Worm (Caenorhabditis elegans): ENCODE data around the gene K10D6.3.
A peak's percentile ranks its signal among the peaks of the same experiment; 100 is the strongest.

K10D6.3 gene

DNA sequence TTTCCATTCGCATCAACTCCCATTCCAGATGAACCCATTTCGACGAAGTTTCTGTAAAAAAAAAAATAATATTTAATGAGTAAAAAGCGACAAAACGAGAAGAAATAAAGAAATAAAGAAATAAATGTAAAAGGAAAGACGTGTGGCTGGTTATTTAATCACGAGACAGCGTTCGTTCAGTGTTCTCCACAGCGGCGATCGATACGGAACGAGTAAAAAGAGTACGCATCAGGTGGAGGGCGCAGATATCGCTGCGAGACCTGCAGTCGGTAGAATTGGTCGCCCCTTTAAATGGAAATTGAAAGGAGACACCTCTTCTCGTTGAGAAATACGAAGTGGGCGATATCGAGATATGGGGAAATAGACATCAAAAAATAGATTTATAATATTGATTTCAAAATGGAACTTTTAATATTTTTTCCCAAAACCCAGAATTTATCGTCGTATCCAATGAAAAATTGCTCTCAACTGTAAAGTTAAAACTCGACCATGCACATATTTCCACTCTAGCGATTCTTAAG lies 28.3 kb downstream of the K10D6.3 start, which contains the start of gene pqn-70 (continued):
- TF ChIP-seq ceh-9 (tag; optimal IDR thresholded peaks at IDR 0.05) (no peak), tbx-2 (tag; optimal IDR thresholded peaks at IDR 0.05) (peak; percentile 45), ceh-82 (tag; optimal IDR thresholded peaks at IDR 0.05) (peak; percentile 73), R02D3.7 (tag; optimal IDR thresholded peaks at IDR 0.05) (peak; percentile 53), snpc-4 (tag; optimal IDR thresholded peaks at IDR 0.05) (peak; percentile 87), nhr-12 (tag; optimal IDR thresholded peaks at IDR 0.05) (no peak), mdl-1 (tag; optimal IDR thresholded peaks at IDR 0.05) (peak; percentile 19), ceh-16 (tag; optimal IDR thresholded peaks at IDR 0.05) (no peak)

DNA sequence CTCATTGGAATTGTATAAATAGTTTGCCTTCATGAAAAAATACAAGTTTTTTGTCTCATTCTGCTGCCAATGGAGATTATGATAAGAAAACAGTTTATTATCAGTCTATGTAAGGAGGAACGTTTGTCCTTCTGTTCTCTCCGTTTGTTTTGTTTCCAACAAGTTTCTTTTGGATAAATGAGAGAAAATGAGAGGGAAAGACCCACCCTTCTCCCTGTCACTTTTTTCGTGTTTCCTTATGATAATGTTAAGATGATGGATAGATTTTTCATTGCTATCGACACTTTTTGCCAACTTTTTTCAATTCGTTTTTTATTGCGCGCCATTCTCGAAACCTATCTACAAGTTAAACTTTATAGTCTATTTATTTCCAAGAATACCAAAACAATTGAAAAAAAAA lies 30.8 kb downstream of the K10D6.3 start:
- no peak for TF ChIP-seq fkh-10 (GFP tag; optimal IDR thresholded peaks at IDR 0.05)
- TF ChIP-seq elt-2 (tag; optimal IDR thresholded peaks at IDR 0.05): no peak
- TF ChIP-seq pqm-1 (tag; optimal IDR thresholded peaks at IDR 0.05): no peak
- peak; percentile 30 for TF ChIP-seq nhr-43 (tag; optimal IDR thresholded peaks at IDR 0.05; ENCODE audit: poor library complexity, severe bottlenecking)
- TF ChIP-seq fkh-2 (tag; optimal IDR thresholded peaks at IDR 0.05): no peak

ce11 chrV:11234350-11234749 lies 33.9 kb downstream of the K10D6.3 start, which contains the start of gene T19B10.5:
Gene T19B10.5 (plus strand): TSS chrV:11234650.
- TF ChIP-seq ama-1 (optimal IDR thresholded peaks at IDR 0.05) (no peak), ceh-16 (tag; optimal IDR thresholded peaks at IDR 0.05) (no peak), nhr-237 (tag; optimal IDR thresholded peaks at IDR 0.05) (no peak), egl-27 (tag; optimal IDR thresholded peaks at IDR 0.05) (no peak), ZK546.5 (tag; optimal IDR thresholded peaks at IDR 0.05) (no peak), unc-39 (tag; optimal IDR thresholded peaks at IDR 0.05) (no peak), ceh-28 (tag; optimal IDR thresholded peaks at IDR 0.05) (no peak), ceh-9 (tag; optimal IDR thresholded peaks at IDR 0.05) (no peak), lin-39 (tag; optimal IDR thresholded peaks at IDR 0.05) (no peak), snpc-4 (tag; optimal IDR thresholded peaks at IDR 0.05) (no peak), zag-1 (tag; optimal IDR thresholded peaks at IDR 0.05) (no peak), daf-12 (tag; optimal IDR thresholded peaks at IDR 0.05) (no peak), ztf-4 (tag; optimal IDR thresholded peaks at IDR 0.05) (no peak), elt-3 (tag; optimal IDR thresholded peaks at IDR 0.05) (no peak), nhr-77 (tag; optimal IDR thresholded peaks at IDR 0.05) (no peak), skn-1 (tag; optimal IDR thresholded peaks at IDR 0.05) (no peak), jun-1 (tag; optimal IDR thresholded peaks at IDR 0.05) (no peak), tbx-2 (tag; optimal IDR thresholded peaks at IDR 0.05) (no peak), lsy-12 (tag; optimal IDR thresholded peaks at IDR 0.05) (no peak), fos-1 (tag; optimal IDR thresholded peaks at IDR 0.05) (no peak)

DNA sequence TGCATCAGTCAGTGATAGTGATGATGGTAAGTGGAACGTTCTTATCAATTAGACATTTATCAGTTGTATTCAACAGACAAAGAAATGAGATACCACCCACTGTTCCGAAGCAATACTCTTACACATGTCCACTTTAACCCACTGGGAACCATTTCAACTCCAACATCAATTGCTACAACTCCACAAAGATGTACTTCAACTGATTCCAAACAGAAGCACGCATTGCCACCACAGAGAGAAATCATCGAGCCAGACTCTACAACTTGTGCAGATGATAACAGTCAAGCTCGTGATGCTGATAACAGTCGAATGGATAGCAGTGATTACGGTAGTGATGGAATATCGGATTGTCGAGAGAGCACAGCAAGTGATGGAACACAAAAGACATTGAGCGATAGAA lies 35.5 kb downstream of the K10D6.3 start:
- TF ChIP-seq nhr-28 (tag; optimal IDR thresholded peaks at IDR 0.05) (no peak), nhr-25 (tag; optimal IDR thresholded peaks at IDR 0.05) (no peak), R02D3.7 (tag; optimal IDR thresholded peaks at IDR 0.05) (no peak), ama-1 (optimal IDR thresholded peaks at IDR 0.05) (no peak), ceh-28 (tag; optimal IDR thresholded peaks at IDR 0.05) (no peak), nhr-67 (tag; optimal IDR thresholded peaks at IDR 0.05) (no peak), fos-1 (tag; optimal IDR thresholded peaks at IDR 0.05) (no peak), elt-2 (tag; optimal IDR thresholded peaks at IDR 0.05) (peak; percentile 98), egl-27 (tag; optimal IDR thresholded peaks at IDR 0.05) (no peak), mdl-1 (tag; optimal IDR thresholded peaks at IDR 0.05) (no peak), unc-62 (GFP tag; optimal IDR thresholded peaks at IDR 0.05) (no peak), aly-2 (tag; optimal IDR thresholded peaks at IDR 0.05) (no peak), nhr-76 (tag; optimal IDR thresholded peaks at IDR 0.05) (no peak), elt-3 (tag; optimal IDR thresholded peaks at IDR 0.05) (no peak), daf-12 (tag; optimal IDR thresholded peaks at IDR 0.05) (no peak), pqm-1 (tag; optimal IDR thresholded peaks at IDR 0.05) (peak; percentile 52), nhr-77 (tag; optimal IDR thresholded peaks at IDR 0.05) (no peak)

ce11 chrV:11239187-11239725 lies 38.8 kb downstream of the K10D6.3 start, which contains the start of the genes dvc-1 and ima-1:
Gene dvc-1 (minus strand): TSS chrV:11239331.
Gene ima-1 (plus strand): TSS chrV:11239675.
- TF ChIP-seq snpc-4 (tag; optimal IDR thresholded peaks at IDR 0.05): peak; percentile 60
- peak; percentile 55 for TF ChIP-seq lin-15B (tag; optimal IDR thresholded peaks at IDR 0.05)
- no peak for TF ChIP-seq pqm-1 (tag; optimal IDR thresholded peaks at IDR 0.05)
- TF ChIP-seq mml-1 (tag; optimal IDR thresholded peaks at IDR 0.05): no peak
- TF ChIP-seq pha-4 (tag; optimal IDR thresholded peaks at IDR 0.05): peak; percentile 67
- no peak for TF ChIP-seq fkh-10 (GFP tag; optimal IDR thresholded peaks at IDR 0.05)
- TF ChIP-seq nhr-237 (tag; optimal IDR thresholded peaks at IDR 0.05): no peak
- peak; percentile 61 for TF ChIP-seq ceh-82 (tag; optimal IDR thresholded peaks at IDR 0.05)
- no peak for TF ChIP-seq elt-3 (tag; optimal IDR thresholded peaks at IDR 0.05)
- no peak for TF ChIP-seq zag-1 (tag; optimal IDR thresholded peaks at IDR 0.05)
- no peak for TF ChIP-seq lsy-12 (tag; optimal IDR thresholded peaks at IDR 0.05)
- peak; percentile 47 for TF ChIP-seq nhr-23 (tag; optimal IDR thresholded peaks at IDR 0.05)
- TF ChIP-seq unc-62 (GFP tag; optimal IDR thresholded peaks at IDR 0.05): no peak
- no peak for TF ChIP-seq sea-2 (GFP tag; optimal IDR thresholded peaks at IDR 0.05)
- peak; percentile 98 for TF ChIP-seq R02D3.7 (tag; optimal IDR thresholded peaks at IDR 0.05)
- no peak for TF ChIP-seq ceh-28 (tag; optimal IDR thresholded peaks at IDR 0.05)
- TF ChIP-seq nhr-43 (tag; optimal IDR thresholded peaks at IDR 0.05; ENCODE audit: poor library complexity, severe bottlenecking): peak; percentile 60
- TF ChIP-seq nhr-25 (tag; optimal IDR thresholded peaks at IDR 0.05): peak; percentile 52
- TF ChIP-seq elt-2 (tag; optimal IDR thresholded peaks at IDR 0.05): peak; percentile 53
- peak; percentile 57 for TF ChIP-seq lin-39 (tag; optimal IDR thresholded peaks at IDR 0.05)
